Worm (Caenorhabditis elegans) whole organism, L4 larva: ENCODE measurements around the gene srt-13.
"Not testable (repeated sequence)": the region's sequence is repeated elsewhere in the genome, so short reads cannot be mapped to it uniquely, and the experiment has no call there.

Experiments used
- F10B5.3 ChIP-seq: sonication (generic microtip); optimal IDR thresholded peaks from 2 replicates; lab custom pipeline; 2016; ENCODE audit warnings: mild to moderate bottlenecking, missing genetic modification characterization, missing compliant biosample characterization
- F37D6.2 ChIP-seq: sonication (generic microtip); optimal IDR thresholded peaks from 2 replicates; lab custom pipeline; 2016; ENCODE audit warnings: mild to moderate bottlenecking, missing genetic modification characterization, missing compliant biosample characterization
- Y105C5A.15 ChIP-seq: fragments of 200-800 bp; sonication (Bioruptor generic); IDR thresholded peaks from 2 replicates; pipeline ENCODE4 v1.3.6; 2022; ENCODE audit warnings: missing genetic modification characterization, missing compliant biosample characterization
- Y75B8A.6 ChIP-seq: fragments of 200-800 bp; sonication (Bioruptor generic); IDR thresholded peaks from 2 replicates; pipeline ENCODE4 v1.3.6; 2022; ENCODE audit warnings: missing genetic modification reagents, missing genetic modification characterization, missing compliant biosample characterization
- ZK337.2 ChIP-seq: fragments of 200-800 bp; sonication (Bioruptor generic); IDR thresholded peaks from 2 replicates; pipeline ENCODE4 v1.3.6; 2022; ENCODE audit warnings: missing genetic modification reagents, missing genetic modification characterization, missing compliant biosample characterization
- ZK546.5 ChIP-seq, 2 experiments: sonication (generic microtip); optimal IDR thresholded peaks; 2 replicates each; lab custom pipeline; 2017; ENCODE audit warnings: missing biosample characterization in 2 of 2, missing genetic modification characterization in 2 of 2
- aha-1 ChIP-seq: fragments of 150-350 bp; peaks from one replicate; lab custom pipeline; 2014; ENCODE audit warnings: missing biosample characterization, missing genetic modification characterization
- ama-1 ChIP-seq: fragments of 150-350 bp; optimal IDR thresholded peaks from 2 replicates; lab custom pipeline; 2014; ENCODE audit warnings: inconsistent platforms, mixed read lengths
- arid-1 ChIP-seq: fragments of 200-800 bp; sonication (Bioruptor generic); conservative IDR thresholded peaks from 2 replicates; pipeline ENCODE4 v1.3.6; 2022; ENCODE audit warnings: missing genetic modification reagents, missing genetic modification characterization, missing compliant biosample characterization
- ceh-20 ChIP-seq: fragments of 200-800 bp; sonication (Bioruptor generic); IDR thresholded peaks from 2 replicates; pipeline ENCODE4 v1.3.6; 2022; ENCODE audit warnings: missing genetic modification reagents, missing genetic modification characterization, missing compliant biosample characterization
- ceh-82 ChIP-seq: sonication (generic microtip); optimal IDR thresholded peaks from 2 replicates; lab custom pipeline; 2017; ENCODE audit warnings: missing biosample characterization, missing genetic modification characterization
- ces-1 ChIP-seq: fragments of 150-350 bp; sonication (generic microtip); optimal IDR thresholded peaks from 4 replicates; lab custom pipeline; 2014; ENCODE audit warnings: missing biosample characterization, missing genetic modification reagents, missing genetic modification characterization
- ctbp-1 ChIP-seq: fragments of 200-800 bp; sonication (Bioruptor generic); IDR thresholded peaks from 2 replicates; pipeline ENCODE4 v1.3.6; 2022; ENCODE audit warnings: missing genetic modification reagents, missing genetic modification characterization, missing compliant biosample characterization
- daf-12 ChIP-seq: fragments of 150-350 bp; optimal IDR thresholded peaks from 2 replicates; lab custom pipeline; 2014; ENCODE audit warnings: missing biosample characterization, missing genetic modification reagents, missing genetic modification characterization
- dmd-6 ChIP-seq: fragments of 200-800 bp; sonication (Bioruptor generic); IDR thresholded peaks from 2 replicates; pipeline ENCODE4 v1.3.6; 2022; ENCODE audit warnings: missing genetic modification reagents, missing genetic modification characterization, missing compliant biosample characterization
- dmd-8 ChIP-seq: fragments of 200-800 bp; sonication (Bioruptor generic); IDR thresholded peaks from 2 replicates; pipeline ENCODE4 v1.3.6; 2022; ENCODE audit warnings: missing genetic modification characterization, missing compliant biosample characterization
- duxl-1 ChIP-seq: sonication (generic microtip); optimal IDR thresholded peaks from 2 replicates; lab custom pipeline; 2016; ENCODE audit warnings: mild to moderate bottlenecking, missing genetic modification characterization, moderate library complexity, missing compliant biosample characterization; ENCODE audit not compliant: poor library complexity
- egl-27 ChIP-seq: sonication (generic microtip); optimal IDR thresholded peaks from 3 replicates; lab custom pipeline; 2017; ENCODE audit warnings: missing biosample characterization, missing genetic modification reagents, missing genetic modification characterization
- fkh-10 ChIP-seq: fragments of 150-350 bp; optimal IDR thresholded peaks from 2 replicates; lab custom pipeline; 2014; ENCODE audit warnings: missing biosample characterization, missing genetic modification reagents, missing genetic modification characterization
- hif-1 ChIP-seq, 2 experiments: sonication (generic microtip); optimal IDR thresholded peaks; 2 replicates each; lab custom pipeline; 2016 to 2017; ENCODE audit warnings: missing compliant biosample characterization in 2 of 2, missing genetic modification characterization in 2 of 2, missing genetic modification reagents in 2 of 2, missing genotype in 2 of 2, mild to moderate bottlenecking in 1 of 2
- hlh-11 ChIP-seq: fragments of 200-800 bp; sonication (Bioruptor generic); optimal IDR thresholded peaks from 2 replicates; lab custom pipeline; 2018; ENCODE audit warnings: mild to moderate bottlenecking, missing genetic modification characterization, missing compliant biosample characterization
- hlh-30 ChIP-seq: sonication (generic microtip); optimal IDR thresholded peaks from 2 replicates; lab custom pipeline; 2017; ENCODE audit warnings: antibody characterized with exemption, mild to moderate bottlenecking, missing genetic modification characterization, missing compliant biosample characterization; ENCODE audit not compliant: insufficient read depth
- hmg-1.1 ChIP-seq: fragments of 200-800 bp; sonication (Bioruptor generic); IDR thresholded peaks from 2 replicates; pipeline ENCODE4 v1.3.6; 2022; ENCODE audit warnings: missing genetic modification reagents, missing genetic modification characterization, missing compliant biosample characterization
- lim-7 ChIP-seq: fragments of 200-800 bp; sonication (Bioruptor generic); IDR thresholded peaks from 2 replicates; pipeline ENCODE4 v1.3.6; 2022; ENCODE audit warnings: missing genetic modification characterization, missing compliant biosample characterization
- lin-29 ChIP-seq: fragments of 200-800 bp; sonication (Bioruptor generic); IDR thresholded peaks from 2 replicates; pipeline ENCODE4 v1.3.6; 2022; ENCODE audit warnings: missing genetic modification reagents, missing genetic modification characterization, missing compliant biosample characterization
- lir-3 ChIP-seq: sonication (generic microtip); optimal IDR thresholded peaks from 2 replicates; lab custom pipeline; 2016; ENCODE audit warnings: mild to moderate bottlenecking, missing genetic modification characterization, missing compliant biosample characterization
- lsy-2 ChIP-seq, 2 experiments: fragments of 150-350 bp in 1 of 2; sonication (generic microtip) in 1 of 2; optimal IDR thresholded peaks; 2 replicates each; lab custom pipeline; 2014 to 2017; ENCODE audit warnings: missing biosample characterization in 2 of 2, missing genetic modification characterization in 2 of 2
- madf-9 ChIP-seq: fragments of 200-800 bp; sonication (Bioruptor generic); conservative IDR thresholded peaks from 2 replicates; pipeline ENCODE4 v1.3.6; 2022; ENCODE audit warnings: missing genetic modification reagents, missing genetic modification characterization, missing compliant biosample characterization
- mes-2 ChIP-seq: sonication (generic microtip); optimal IDR thresholded peaks from 2 replicates; lab custom pipeline; 2016; ENCODE audit warnings: missing genotype, mild to moderate bottlenecking, missing genetic modification characterization, missing compliant biosample characterization; ENCODE audit not compliant: poor library complexity, severe bottlenecking
- mxl-3 ChIP-seq: fragments of 200-800 bp; sonication (Bioruptor generic); optimal IDR thresholded peaks from 2 replicates; lab custom pipeline; 2018; ENCODE audit warnings: mild to moderate bottlenecking, missing genetic modification characterization, missing compliant biosample characterization
- nhr-28 ChIP-seq: fragments of 150-350 bp; optimal IDR thresholded peaks from 2 replicates; lab custom pipeline; 2014; ENCODE audit warnings: missing biosample characterization, missing genetic modification characterization
- nhr-48 ChIP-seq: sonication (generic microtip); optimal IDR thresholded peaks from 2 replicates; lab custom pipeline; 2016; ENCODE audit warnings: mild to moderate bottlenecking, missing genetic modification characterization, missing compliant biosample characterization
- nhr-6 ChIP-seq: fragments of 150-350 bp; optimal IDR thresholded peaks from 2 replicates; lab custom pipeline; 2014; ENCODE audit warnings: missing biosample characterization, missing genetic modification characterization
- nhr-76 ChIP-seq: fragments of 150-350 bp; optimal IDR thresholded peaks from 2 replicates; lab custom pipeline; 2014; ENCODE audit warnings: missing biosample characterization, missing genetic modification characterization
- nhr-77 ChIP-seq: fragments of 150-350 bp; optimal IDR thresholded peaks from 2 replicates; lab custom pipeline; 2014; ENCODE audit warnings: missing biosample characterization, missing genetic modification characterization
- skn-1 ChIP-seq: fragments of 150-350 bp; optimal IDR thresholded peaks from 2 replicates; lab custom pipeline; 2014; ENCODE audit warnings: missing biosample characterization, missing genetic modification characterization
- snpc-1.2 ChIP-seq: fragments of 200-800 bp; sonication (Bioruptor generic); IDR thresholded peaks from 2 replicates; pipeline ENCODE4 v1.3.6; 2022; ENCODE audit warnings: missing genetic modification reagents, missing genetic modification characterization, missing compliant biosample characterization
- snpc-4 ChIP-seq: fragments of 150-350 bp; optimal IDR thresholded peaks from 2 replicates; lab custom pipeline; 2014; ENCODE audit warnings: missing biosample characterization, missing genetic modification characterization
- spr-1 ChIP-seq: sonication (generic microtip); optimal IDR thresholded peaks from 2 replicates; lab custom pipeline; 2016; ENCODE audit warnings: mild to moderate bottlenecking, missing genetic modification characterization, missing compliant biosample characterization
- tag-97 ChIP-seq: fragments of 200-800 bp; sonication (Bioruptor generic); IDR thresholded peaks from 2 replicates; pipeline ENCODE4 v1.3.6; 2022; ENCODE audit warnings: missing genetic modification characterization, missing compliant biosample characterization
- tra-1 ChIP-seq: fragments of 200-800 bp; sonication (Bioruptor generic); IDR thresholded peaks from 2 replicates; pipeline ENCODE4 v1.3.6; 2022; ENCODE audit warnings: missing genetic modification reagents, missing genetic modification characterization, missing compliant biosample characterization
- unc-62 ChIP-seq, 3 experiments: fragments of 150-350 bp in 1 of 3; sonication (generic microtip); optimal IDR thresholded peaks in 2 of 3; peaks in 1 of 3; 1 replicate in 1 of 3; 2 replicates in 2 of 3; lab custom pipeline; 2014 to 2017; ENCODE audit warnings: missing biosample characterization in 3 of 3, missing genetic modification characterization in 3 of 3, missing genetic modification reagents in 3 of 3, missing genotype in 1 of 3
- zfp-2 ChIP-seq: sonication (generic microtip); optimal IDR thresholded peaks from 2 replicates; lab custom pipeline; 2016; ENCODE audit warnings: mild to moderate bottlenecking, missing genetic modification characterization, missing compliant biosample characterization
- ztf-7 ChIP-seq: fragments of 150-350 bp; optimal IDR thresholded peaks from 2 replicates; lab custom pipeline; 2014; ENCODE audit warnings: missing biosample characterization, missing genetic modification characterization

The srt-13 gene

ce11 chrV:4215856-4216255 is 34.1 kb downstream of the srt-13 start, which contains the start of gene H43I07.4:
TSS of gene H43I07.4 (plus strand) at chrV:4216156.
- not testable (repeated sequence) for TF ChIP-seq F37D6.2 (tag; lab: Kevin White, UChicago); skn-1 (tag; lab: Kevin White, UChicago); Y75B8A.6 (GFP tag; lab: Robert Waterston, UW)

- TF ChIP-seq spr-1 (tag; lab: Kevin White, UChicago) (no peak), nhr-48 (no peak), dmd-8 (GFP tag; lab: Robert Waterston, UW) (no peak), ceh-82 (tag; lab: Kevin White, UChicago) (no peak), hlh-30 (tag; lab: Kevin White, UChicago) (no peak), nhr-76 (tag; lab: Kevin White, UChicago) (no peak), snpc-4 (tag; lab: Kevin White, UChicago) (no peak), hif-1 (tag; optimal IDR thresholded peaks at IDR 0.05; lab: Kevin White, UChicago) (no peak), tra-1 (GFP tag; lab: Robert Waterston, UW) (no peak), lir-3 (tag; lab: Kevin White, UChicago) (no peak), ZK337.2 (GFP tag; lab: Robert Waterston, UW) (no peak), lim-7 (GFP tag; lab: Robert Waterston, UW) (no peak), unc-62 (GFP tag; optimal IDR thresholded peaks at IDR 0.05 in 1 of 2; lab: Kevin White, UChicago) (no peak), unc-62 (tag; optimal IDR thresholded peaks at IDR 0.05; lab: Kevin White, UChicago) (no peak), fkh-10 (GFP tag; lab: Kevin White, UChicago) (peak; percentile 91), ces-1 (GFP tag; lab: Kevin White, UChicago) (peak; percentile 31), mxl-3 (GFP tag; lab: Kevin White, UChicago) (no peak), tag-97 (GFP tag; lab: Robert Waterston, UW) (no peak), ctbp-1 (GFP tag; lab: Robert Waterston, UW) (0 out of 2 replicates have a peak, but pooled peaks have one; percentile 25), dmd-6 (GFP tag; lab: Robert Waterston, UW) (no peak), madf-9 (GFP tag; lab: Robert Waterston, UW) (no peak), duxl-1 (tag; lab: Kevin White, UChicago) (no peak), zfp-2 (tag; lab: Kevin White, UChicago) (no peak), lsy-2 (tag; optimal IDR thresholded peaks at IDR 0.05; lab: Kevin White, UChicago) (no peak), ztf-7 (tag; lab: Kevin White, UChicago) (no peak), egl-27 (tag; lab: Kevin White, UChicago) (no peak), lin-29 (no peak), nhr-28 (tag; lab: Kevin White, UChicago) (no peak), daf-12 (tag; lab: Kevin White, UChicago) (no peak), aha-1 (tag; lab: Kevin White, UChicago) (peak; percentile 20), Y105C5A.15 (GFP tag; lab: Robert Waterston, UW) (no peak), mes-2 (no peak), F10B5.3 (tag; lab: Kevin White, UChicago) (no peak), ama-1 (no peak), ZK546.5 (tag; optimal IDR thresholded peaks at IDR 0.05; lab: Kevin White, UChicago) (no peak)
Observed at ce11 chrV:4211521-4211920, 38.4 kb downstream of the srt-13 start.

ce11 chrV:4204421-4204820 is 45.5 kb downstream of the srt-13 start, which contains the start of gene H43I07.1:
TSS of gene H43I07.1 (plus strand) at chrV:4204721.
- TF ChIP-seq snpc-1.2 (GFP tag; lab: Robert Waterston, UW) (no peak), hif-1 (tag; optimal IDR thresholded peaks at IDR 0.05; lab: Kevin White, UChicago) (no peak), tra-1 (GFP tag; lab: Robert Waterston, UW) (no peak), daf-12 (tag; lab: Kevin White, UChicago) (no peak), nhr-48 (no peak), hmg-1.1 (no peak), ceh-20 (no peak), nhr-6 (tag; lab: Kevin White, UChicago) (no peak), madf-9 (GFP tag; lab: Robert Waterston, UW) (no peak), nhr-77 (tag; lab: Kevin White, UChicago) (no peak), hlh-11 (tag; lab: Kevin White, UChicago) (no peak), egl-27 (tag; lab: Kevin White, UChicago) (no peak), unc-62 (GFP tag; optimal IDR thresholded peaks at IDR 0.05 in 1 of 2; lab: Kevin White, UChicago) (no peak), unc-62 (tag; optimal IDR thresholded peaks at IDR 0.05; lab: Kevin White, UChicago) (no peak), mes-2 (no peak), tag-97 (GFP tag; lab: Robert Waterston, UW) (no peak), arid-1 (GFP tag; lab: Robert Waterston, UW) (no peak), ceh-82 (tag; lab: Kevin White, UChicago) (no peak)
